Worm (Caenorhabditis elegans) whole organism, L4 larva: ENCODE measurements around the gene Y73F8A.36.

Experiments used
- cey-2 ChIP-seq: sonication (generic microtip); optimal IDR thresholded peaks from 3 replicates; lab custom pipeline; 2017; ENCODE audit warnings: missing genetic modification characterization, mild to moderate bottlenecking, missing compliant biosample characterization, antibody characterized with exemption, borderline replicate concordance; ENCODE audit not compliant: insufficient read depth
- hif-1 ChIP-seq, 2 experiments: sonication (generic microtip); optimal IDR thresholded peaks; 2 replicates each; lab custom pipeline; 2016 to 2017; ENCODE audit warnings: missing compliant biosample characterization in 2 of 2, missing genetic modification characterization in 2 of 2, missing genetic modification reagents in 2 of 2, missing genotype in 2 of 2, mild to moderate bottlenecking in 1 of 2
- lir-3 ChIP-seq: sonication (generic microtip); optimal IDR thresholded peaks from 2 replicates; lab custom pipeline; 2016; ENCODE audit warnings: mild to moderate bottlenecking, missing genetic modification characterization, missing compliant biosample characterization

DNA sequence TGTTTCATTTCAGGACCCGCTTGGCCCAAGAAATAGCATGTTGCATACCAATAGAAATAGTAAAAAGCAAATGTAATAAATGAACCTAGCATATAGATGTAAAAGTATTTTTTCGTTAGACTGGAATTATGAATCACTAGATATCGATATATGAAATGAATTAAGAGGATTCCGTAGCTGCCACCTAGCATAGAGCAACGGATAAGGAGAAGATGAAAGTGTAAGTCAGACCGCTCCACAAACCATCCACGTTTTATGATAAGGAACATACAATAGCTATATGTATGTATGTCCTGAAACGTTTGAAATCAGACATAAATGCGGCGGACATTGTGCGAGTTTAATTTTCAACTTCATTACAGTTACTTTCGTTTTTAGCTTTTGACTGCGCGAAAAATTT lies 5.3 kb downstream of the Y73F8A.36 start:
- TF ChIP-seq cey-2 (tag; lab: Kevin White, UChicago) (no peak), lir-3 (tag; lab: Kevin White, UChicago) (no peak), hif-1 (tag; optimal IDR thresholded peaks at IDR 0.05; lab: Kevin White, UChicago) (no peak)
